Worm (Caenorhabditis elegans) whole organism, mixed stage, embryonic: ENCODE measurements around the gene cal-7.

ENCODE experiments used
- M03D4.4 ChIP-seq: sonication (generic microtip); optimal IDR thresholded peaks from 2 replicates; lab custom pipeline; 2017; ENCODE audit warnings: mild to moderate bottlenecking, missing genetic modification characterization, missing compliant biosample characterization
- bed-3 ChIP-seq: fragments of 200-800 bp; sonication (Bioruptor generic); optimal IDR thresholded peaks from 3 replicates; lab custom pipeline; 2018; ENCODE audit warnings: mild to moderate bottlenecking, missing genetic modification characterization, moderate library complexity, missing compliant biosample characterization
- blmp-1 ChIP-seq: fragments of 150-350 bp; optimal IDR thresholded peaks from 2 replicates; lab custom pipeline; 2014; ENCODE audit warnings: missing biosample characterization, missing genetic modification characterization
- ceh-39 ChIP-seq: fragments of 150-350 bp; optimal IDR thresholded peaks from 2 replicates; lab custom pipeline; 2014; ENCODE audit warnings: missing biosample characterization, missing genetic modification characterization
- ceh-43 ChIP-seq: fragments of 200-800 bp; sonication (Bioruptor generic); optimal IDR thresholded peaks from 2 replicates; lab custom pipeline; 2018; ENCODE audit warnings: mild to moderate bottlenecking, missing genetic modification characterization, moderate library complexity, missing compliant biosample characterization
- ceh-83 ChIP-seq: fragments of 200-800 bp; sonication (Bioruptor generic); optimal IDR thresholded peaks from 2 replicates; lab custom pipeline; 2018; ENCODE audit warnings: mild to moderate bottlenecking, missing genetic modification characterization, missing compliant biosample characterization
- ces-1 ChIP-seq: fragments of 150-350 bp; optimal IDR thresholded peaks from 2 replicates; lab custom pipeline; 2014; ENCODE audit warnings: missing biosample characterization, missing genetic modification reagents, missing genetic modification characterization
- cnd-1 ChIP-seq: fragments of 200-800 bp; sonication (Bioruptor generic); optimal IDR thresholded peaks from 2 replicates; lab custom pipeline; 2018; ENCODE audit warnings: mild to moderate bottlenecking, missing genetic modification characterization, missing compliant biosample characterization
- drap-1 ChIP-seq: fragments of 200-800 bp; sonication (Bioruptor generic); optimal IDR thresholded peaks from 3 replicates; lab custom pipeline; 2018; ENCODE audit warnings: mild to moderate bottlenecking, missing genetic modification characterization, missing compliant biosample characterization
- elt-1 ChIP-seq: sonication (generic microtip); optimal IDR thresholded peaks from 2 replicates; lab custom pipeline; 2017; ENCODE audit warnings: missing genetic modification characterization, mild to moderate bottlenecking, missing compliant biosample characterization, antibody characterized with exemption, moderate library complexity, borderline replicate concordance; ENCODE audit not compliant: insufficient read depth
- elt-3 ChIP-seq: fragments of 150-350 bp; optimal IDR thresholded peaks from 2 replicates; lab custom pipeline; 2014; ENCODE audit warnings: missing biosample characterization, missing genetic modification characterization
- flh-1 ChIP-seq: fragments of 200-800 bp; sonication (Bioruptor generic); optimal IDR thresholded peaks from 2 replicates; lab custom pipeline; 2018; ENCODE audit warnings: mild to moderate bottlenecking, missing genetic modification characterization, moderate library complexity, missing compliant biosample characterization
- ham-2 ChIP-seq: fragments of 200-800 bp; sonication (Bioruptor generic); optimal IDR thresholded peaks from 2 replicates; lab custom pipeline; 2018; ENCODE audit warnings: mild to moderate bottlenecking, missing genetic modification characterization, missing compliant biosample characterization
- hlh-1 ChIP-seq: fragments of 150-350 bp; optimal IDR thresholded peaks from 2 replicates; lab custom pipeline; 2014; ENCODE audit warnings: missing biosample characterization, missing genetic modification reagents, missing genetic modification characterization
- lin-13 ChIP-seq: fragments of 150-350 bp; optimal IDR thresholded peaks from 2 replicates; lab custom pipeline; 2014; ENCODE audit warnings: missing biosample characterization, missing genetic modification characterization
- lin-32 ChIP-seq: fragments of 200-800 bp; sonication (Bioruptor generic); optimal IDR thresholded peaks from 2 replicates; lab custom pipeline; 2018; ENCODE audit warnings: mild to moderate bottlenecking, missing genetic modification characterization, missing compliant biosample characterization
- lsy-2 ChIP-seq: fragments of 150-350 bp; optimal IDR thresholded peaks from 2 replicates; lab custom pipeline; 2014; ENCODE audit warnings: missing biosample characterization, missing genetic modification characterization
- mab-5 ChIP-seq: fragments of 150-350 bp; optimal IDR thresholded peaks from 2 replicates; lab custom pipeline; 2014; ENCODE audit warnings: missing biosample characterization, missing genetic modification characterization
- mep-1 ChIP-seq: fragments of 150-350 bp; optimal IDR thresholded peaks from 2 replicates; lab custom pipeline; 2017; ENCODE audit warnings: missing biosample characterization, missing genetic modification reagents, missing genetic modification characterization, inconsistent platforms
- mls-2 ChIP-seq: sonication (generic microtip); optimal IDR thresholded peaks from 2 replicates; lab custom pipeline; 2016; ENCODE audit warnings: mild to moderate bottlenecking, missing genetic modification characterization, moderate library complexity, missing compliant biosample characterization
- nhr-12 ChIP-seq: fragments of 150-350 bp; optimal IDR thresholded peaks from 2 replicates; lab custom pipeline; 2014; ENCODE audit warnings: missing biosample characterization, missing genetic modification characterization
- nhr-2 ChIP-seq: fragments of 150-350 bp; optimal IDR thresholded peaks from 2 replicates; lab custom pipeline; 2014; ENCODE audit warnings: missing biosample characterization, missing genetic modification characterization
- nhr-237 ChIP-seq: fragments of 150-350 bp; optimal IDR thresholded peaks from 2 replicates; lab custom pipeline; 2014; ENCODE audit warnings: missing biosample characterization, missing genetic modification characterization
- nhr-28 ChIP-seq: fragments of 150-350 bp; optimal IDR thresholded peaks from 2 replicates; lab custom pipeline; 2014; ENCODE audit warnings: missing biosample characterization, missing genetic modification characterization
- nhr-76 ChIP-seq: sonication (generic microtip); optimal IDR thresholded peaks from 2 replicates; lab custom pipeline; 2017; ENCODE audit warnings: missing biosample characterization, missing genetic modification characterization
- pha-4 ChIP-seq: fragments of 150-350 bp; optimal IDR thresholded peaks from 2 replicates; lab custom pipeline; 2018; ENCODE audit warnings: missing biosample characterization, missing genetic modification reagents, missing genetic modification characterization
- sem-2 ChIP-seq: fragments of 200-800 bp; sonication (Bioruptor generic); optimal IDR thresholded peaks from 2 replicates; lab custom pipeline; 2018; ENCODE audit warnings: mild to moderate bottlenecking, missing genetic modification characterization, missing compliant biosample characterization
- snpc-4 ChIP-seq: fragments of 150-350 bp; optimal IDR thresholded peaks from 2 replicates; lab custom pipeline; 2014; ENCODE audit warnings: missing biosample characterization, missing genetic modification characterization
- sptf-1 ChIP-seq: sonication (generic microtip); optimal IDR thresholded peaks from 2 replicates; lab custom pipeline; 2017; ENCODE audit warnings: mild to moderate bottlenecking, missing genetic modification characterization, moderate library complexity, missing compliant biosample characterization
- tbx-8 ChIP-seq: fragments of 200-800 bp; sonication (Bioruptor generic); optimal IDR thresholded peaks from 2 replicates; lab custom pipeline; 2018; ENCODE audit warnings: mild to moderate bottlenecking, missing genetic modification characterization, moderate library complexity, missing compliant biosample characterization
- unc-120 ChIP-seq: sonication (generic microtip); optimal IDR thresholded peaks from 2 replicates; lab custom pipeline; 2017; ENCODE audit warnings: missing genetic modification characterization, missing compliant biosample characterization; ENCODE audit not compliant: poor library complexity, severe bottlenecking
- unc-39 ChIP-seq: fragments of 150-350 bp; optimal IDR thresholded peaks from 2 replicates; lab custom pipeline; 2014; ENCODE audit warnings: missing biosample characterization, missing genetic modification characterization
- unc-62 ChIP-seq: fragments of 150-350 bp; optimal IDR thresholded peaks from 2 replicates; lab custom pipeline; 2014; ENCODE audit warnings: missing biosample characterization, missing genetic modification reagents, missing genetic modification characterization
- ztf-11 ChIP-seq: fragments of 150-350 bp; optimal IDR thresholded peaks from 2 replicates; lab custom pipeline; 2014; ENCODE audit warnings: missing biosample characterization, missing genetic modification characterization

The cal-7 gene

DNA sequence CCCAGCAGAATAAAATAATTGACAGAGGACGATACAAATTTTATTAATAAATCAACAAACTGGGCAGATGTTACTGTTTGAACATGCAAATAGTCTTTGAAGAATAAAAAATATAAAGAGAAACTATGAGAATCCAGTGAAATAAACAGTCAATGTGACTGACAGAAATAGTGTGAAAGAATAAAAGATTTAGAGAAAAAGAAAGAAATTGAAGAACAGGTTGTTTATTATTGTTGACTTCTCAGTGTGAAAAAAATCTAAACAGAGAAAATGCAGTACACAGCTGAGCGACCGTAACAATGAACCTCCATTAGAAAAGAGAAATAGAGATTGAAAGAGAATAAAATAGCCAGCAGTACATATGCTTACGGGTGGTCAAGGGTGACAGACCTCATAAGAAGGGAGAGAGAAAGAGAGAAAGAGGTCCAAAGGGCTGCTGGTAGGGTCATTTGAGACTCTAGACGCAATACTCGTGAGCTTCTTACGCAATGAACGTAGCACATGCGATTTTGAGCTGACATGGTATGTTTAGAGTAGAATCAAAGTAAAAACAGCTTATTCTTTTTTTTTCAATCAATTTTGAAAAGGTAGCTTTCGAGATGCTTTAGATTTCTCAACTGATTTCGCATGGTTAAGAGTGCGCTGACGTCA, 9.8 kb upstream of the cal-7 start, which contains the start of gene slcr-46.3 (continued):
- TF ChIP-seq nhr-28 (tag; lab: Kevin White, UChicago): no peak
- no peak for TF ChIP-seq lin-13 (tag; lab: Kevin White, UChicago)
- peak; percentile 17 for TF ChIP-seq mep-1 (tag; lab: Kevin White, UChicago)

DNA sequence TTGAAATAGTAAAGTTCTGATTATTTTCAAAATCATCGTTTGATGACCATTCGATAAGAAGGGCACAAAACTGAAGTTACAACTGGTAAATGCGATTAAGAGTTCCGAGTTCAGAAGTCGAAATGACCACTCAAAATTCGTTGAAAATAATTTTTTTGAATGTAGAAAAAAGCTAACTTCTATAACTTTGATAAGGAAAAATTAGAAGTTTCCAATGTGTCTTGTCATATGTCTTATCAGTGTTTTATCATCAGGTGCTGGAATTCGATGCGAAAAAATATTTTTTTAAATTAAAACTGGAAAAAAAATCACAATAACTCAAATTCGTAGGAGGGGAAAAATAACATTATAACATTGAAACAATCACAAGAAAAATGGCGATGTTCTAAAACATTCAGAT, 8.2 kb upstream of the cal-7 start:
- no peak for TF ChIP-seq hlh-1 (tag; lab: Kevin White, UChicago)
- no peak for TF ChIP-seq M03D4.4
- no peak for TF ChIP-seq ham-2
- no peak for TF ChIP-seq flh-1 (GFP tag; lab: Kevin White, UChicago)
- no peak for TF ChIP-seq ces-1
- no peak for TF ChIP-seq nhr-237 (tag; lab: Kevin White, UChicago)
- no peak for TF ChIP-seq ceh-83
- TF ChIP-seq mls-2 (tag; lab: Kevin White, UChicago): no peak
- no peak for TF ChIP-seq bed-3 (GFP tag; lab: Kevin White, UChicago)
- no peak for TF ChIP-seq elt-3 (tag; lab: Kevin White, UChicago)
- no peak for TF ChIP-seq cnd-1 (tag; lab: Kevin White, UChicago)
- no peak for TF ChIP-seq tbx-8 (GFP tag; lab: Kevin White, UChicago)

DNA sequence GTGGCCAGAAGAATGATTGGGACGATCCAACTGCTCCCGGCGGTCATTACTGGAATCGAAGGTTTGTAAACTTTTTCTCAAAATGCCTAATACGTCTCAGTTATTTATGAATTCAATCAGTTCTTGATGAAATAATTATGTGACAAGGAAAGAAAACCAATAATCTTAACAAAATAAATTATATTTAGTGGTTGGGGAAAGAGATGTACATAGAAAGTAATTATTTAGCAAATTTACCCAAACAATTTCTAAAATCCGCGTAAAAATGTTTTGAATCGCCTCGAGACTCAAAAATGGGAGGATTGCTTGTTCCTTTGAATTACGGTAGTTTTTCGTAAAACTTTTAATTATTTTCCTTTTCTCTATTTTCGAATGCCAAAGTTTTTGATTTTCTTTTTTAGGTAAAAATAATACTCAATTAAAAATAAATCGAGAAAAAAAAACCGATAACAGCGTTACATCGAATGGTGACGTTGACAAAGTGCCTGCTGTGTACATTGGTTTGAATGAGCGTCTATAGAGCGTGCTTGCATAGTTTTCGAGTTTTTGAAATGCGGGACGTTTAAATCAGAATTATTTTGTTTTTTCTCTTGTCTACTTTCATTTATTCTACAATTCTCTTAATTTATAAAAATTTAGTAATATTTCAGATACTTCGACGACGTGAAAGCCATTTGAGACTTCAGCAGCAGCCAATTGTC, 4.3 kb upstream of the cal-7 start, which contains the start of the genes aagr-3 and drap-1:
Gene aagr-3 (minus strand): TSS at position 51 of the 701 bp plus-strand sequence.
Gene drap-1 (plus strand): TSS at position 645 of the 701 bp plus-strand sequence.
- TF ChIP-seq snpc-4 (tag; lab: Kevin White, UChicago): no peak
- no peak for TF ChIP-seq sptf-1 (tag; lab: Kevin White, UChicago)
- TF ChIP-seq unc-120: no peak
- no peak for TF ChIP-seq mab-5
- TF ChIP-seq hlh-1 (tag; lab: Kevin White, UChicago): peak; percentile 16
- no peak for TF ChIP-seq nhr-237 (tag; lab: Kevin White, UChicago)
- TF ChIP-seq nhr-76 (tag; lab: Kevin White, UChicago): no peak
- peak; percentile 91 for TF ChIP-seq ceh-39 (tag; lab: Kevin White, UChicago)
- peak; percentile 73 for TF ChIP-seq pha-4 (tag; lab: Kevin White, UChicago)
- peak; percentile 45 for TF ChIP-seq lsy-2 (tag; lab: Kevin White, UChicago)
- TF ChIP-seq M03D4.4: no peak
- peak; percentile 58 for TF ChIP-seq ces-1
- TF ChIP-seq drap-1 (GFP tag; lab: Kevin White, UChicago): no peak
- peak; percentile 76 for TF ChIP-seq mep-1 (tag; lab: Kevin White, UChicago)
- no peak for TF ChIP-seq bed-3 (GFP tag; lab: Kevin White, UChicago)
- no peak for TF ChIP-seq tbx-8 (GFP tag; lab: Kevin White, UChicago)

DNA sequence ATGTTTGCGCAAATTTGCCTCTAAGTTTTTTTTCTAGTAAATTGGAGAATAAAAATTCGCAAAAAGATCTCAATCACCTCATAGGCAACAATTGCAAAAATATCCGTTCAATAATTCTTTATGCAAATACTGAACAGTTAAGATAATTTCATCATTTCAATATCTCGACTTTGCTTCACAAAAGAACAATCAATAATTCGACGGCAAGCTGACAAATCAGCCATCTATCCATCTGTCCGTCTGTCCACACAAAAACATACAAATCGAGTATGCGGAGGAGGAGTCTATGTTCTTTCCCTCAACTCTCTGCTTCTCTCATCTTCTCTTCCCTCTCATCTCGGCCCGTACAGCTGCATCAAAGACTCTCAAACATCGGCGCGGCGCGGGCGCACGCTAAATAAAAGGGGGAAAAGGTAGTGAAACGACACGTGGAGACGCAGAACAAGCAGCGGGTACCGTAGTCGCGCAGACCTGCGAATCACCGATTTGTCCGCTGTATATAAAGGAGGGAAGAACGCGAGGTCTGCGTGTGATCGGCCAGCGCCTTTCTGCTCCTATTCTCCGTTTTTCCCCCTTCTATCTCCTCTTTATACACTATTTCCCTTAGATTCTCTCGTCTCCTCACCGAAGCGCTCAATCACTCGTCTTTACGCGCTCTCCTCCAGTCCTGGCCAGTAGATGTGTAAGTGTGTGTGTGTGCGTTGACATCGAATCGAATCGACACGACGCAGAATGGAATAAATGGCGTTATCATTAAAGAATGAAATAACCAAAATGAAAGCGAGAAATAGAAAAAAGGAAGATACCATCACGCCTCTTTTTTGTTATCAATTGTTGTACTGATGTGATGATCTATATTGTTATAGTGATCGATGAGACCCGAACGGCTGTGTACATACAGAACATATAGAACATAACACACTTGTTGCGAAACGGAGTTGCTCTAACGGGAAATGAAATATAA, 2.9 kb upstream of the cal-7 start:
- TF ChIP-seq nhr-28 (tag; lab: Kevin White, UChicago) (no peak), ceh-83 (no peak), lin-32 (GFP tag; lab: Kevin White, UChicago) (peak; percentile 37), ztf-11 (peak; percentile 77), lsy-2 (tag; lab: Kevin White, UChicago) (peak; percentile 95), mab-5 (peak; percentile 42), ceh-39 (tag; lab: Kevin White, UChicago) (peak; percentile 48), ces-1 (peak; percentile 37), nhr-2 (peak; percentile 55), bed-3 (GFP tag; lab: Kevin White, UChicago) (no peak), drap-1 (GFP tag; lab: Kevin White, UChicago) (no peak), tbx-8 (GFP tag; lab: Kevin White, UChicago) (peak; percentile 55), nhr-76 (tag; lab: Kevin White, UChicago) (peak; percentile 32), nhr-237 (tag; lab: Kevin White, UChicago) (peak; percentile 80), cnd-1 (tag; lab: Kevin White, UChicago) (peak; percentile 17), pha-4 (tag; lab: Kevin White, UChicago) (peak; percentile 79), hlh-1 (tag; lab: Kevin White, UChicago) (peak; percentile 70), sptf-1 (tag; lab: Kevin White, UChicago) (peak; percentile 90), unc-39 (tag; lab: Kevin White, UChicago) (no peak), unc-120 (peak; percentile 98), sem-2 (GFP tag; lab: Kevin White, UChicago) (peak; percentile 35), blmp-1 (peak; percentile 11), lin-13 (tag; lab: Kevin White, UChicago) (peak; percentile 82), ham-2 (peak; percentile 97), mep-1 (tag; lab: Kevin White, UChicago) (peak; percentile 38), snpc-4 (tag; lab: Kevin White, UChicago) (no peak), elt-1 (tag; lab: Kevin White, UChicago) (no peak), ceh-43 (GFP tag; lab: Kevin White, UChicago) (peak; percentile 55), unc-62 (GFP tag; lab: Kevin White, UChicago) (peak; percentile 83), elt-3 (tag; lab: Kevin White, UChicago) (no peak), mls-2 (tag; lab: Kevin White, UChicago) (peak; percentile 90), flh-1 (GFP tag; lab: Kevin White, UChicago) (peak; percentile 54), nhr-12 (tag; lab: Kevin White, UChicago) (peak; percentile 48), M03D4.4 (peak; percentile 78)
